Worm (Caenorhabditis elegans): ENCODE results near the gene men-1.

The men-1 gene

ce11 chrII:14233879-14234278 lies at the start of gene men-1:
Gene men-1, minus strand, starts transcription at chrII:14234120.
- TF ChIP-seq unc-62 (GFP tag; optimal IDR thresholded peaks at IDR 0.05): no peak

- TF ChIP-seq unc-62 (GFP tag; optimal IDR thresholded peaks at IDR 0.05): no peak
Observed at ce11 chrII:14276409-14276808, 42.5 kb upstream of the men-1 start, which contains the start of gene Y54G11A.3. Gene Y54G11A.3, plus strand, starts transcription at chrII:14276621.

ce11 chrII:14269839-14270238 lies 35.9 kb upstream of the men-1 start:
- TF ChIP-seq unc-62 (GFP tag; optimal IDR thresholded peaks at IDR 0.05): no peak

ce11 chrII:14269142-14269593 lies 35.2 kb upstream of the men-1 start, which contains the start of gene Y54G11A.1:
Gene Y54G11A.1, minus strand, starts transcription at chrII:14269192.
- TF ChIP-seq unc-62 (GFP tag; optimal IDR thresholded peaks at IDR 0.05): no peak

- no peak for TF ChIP-seq unc-62 (GFP tag; optimal IDR thresholded peaks at IDR 0.05)
Observed at ce11 chrII:14257943-14258342, 24.0 kb upstream of the men-1 start.

ce11 chrII:14256779-14257178 lies 22.9 kb upstream of the men-1 start, which contains the start of gene Y54G11A.19:
Gene Y54G11A.19, minus strand, starts transcription at chrII:14256879.
- TF ChIP-seq unc-62 (GFP tag; optimal IDR thresholded peaks at IDR 0.05): no peak

ce11 chrII:14255850-14256249 lies 21.9 kb upstream of the men-1 start:
- no peak for TF ChIP-seq unc-62 (GFP tag; optimal IDR thresholded peaks at IDR 0.05)

- TF ChIP-seq unc-62 (GFP tag; optimal IDR thresholded peaks at IDR 0.05): no peak
Observed at ce11 chrII:14252057-14252456, 18.1 kb upstream of the men-1 start, which contains the start of gene Y54G11A.2. Gene Y54G11A.2, plus strand, starts transcription at chrII:14252357.

ce11 chrII:14251400-14251940 lies 17.6 kb upstream of the men-1 start:
- no peak for TF ChIP-seq unc-62 (GFP tag; optimal IDR thresholded peaks at IDR 0.05)

- no peak for TF ChIP-seq unc-62 (GFP tag; optimal IDR thresholded peaks at IDR 0.05)
Observed at ce11 chrII:14250147-14250965, 16.4 kb upstream of the men-1 start, which contains the start of gene hmg-1.1. Gene hmg-1.1, plus strand, starts transcription at chrII:14250695.

- no peak for TF ChIP-seq unc-62 (GFP tag; optimal IDR thresholded peaks at IDR 0.05)
Observed at ce11 chrII:14249489-14249888, 15.6 kb upstream of the men-1 start.

- TF ChIP-seq unc-62 (GFP tag; optimal IDR thresholded peaks at IDR 0.05): no peak
Observed at ce11 chrII:14247748-14248502, 14.0 kb upstream of the men-1 start.

ce11 chrII:14247227-14247626 lies 13.3 kb upstream of the men-1 start:
- no peak for TF ChIP-seq unc-62 (GFP tag; optimal IDR thresholded peaks at IDR 0.05)

- no peak for TF ChIP-seq unc-62 (GFP tag; optimal IDR thresholded peaks at IDR 0.05)
Observed at ce11 chrII:14244457-14245254, 10.7 kb upstream of the men-1 start.

- no peak for TF ChIP-seq unc-62 (GFP tag; optimal IDR thresholded peaks at IDR 0.05)
Observed at ce11 chrII:14243503-14243902, 9.6 kb upstream of the men-1 start, which contains the start of gene jmjd-2. Gene jmjd-2, minus strand, starts transcription at chrII:14243603.
